Worm (Caenorhabditis elegans): ENCODE data around the gene srbc-60.
A peak's percentile ranks its signal among the peaks of the same experiment; 100 is the strongest.

Gene srbc-60

DNA sequence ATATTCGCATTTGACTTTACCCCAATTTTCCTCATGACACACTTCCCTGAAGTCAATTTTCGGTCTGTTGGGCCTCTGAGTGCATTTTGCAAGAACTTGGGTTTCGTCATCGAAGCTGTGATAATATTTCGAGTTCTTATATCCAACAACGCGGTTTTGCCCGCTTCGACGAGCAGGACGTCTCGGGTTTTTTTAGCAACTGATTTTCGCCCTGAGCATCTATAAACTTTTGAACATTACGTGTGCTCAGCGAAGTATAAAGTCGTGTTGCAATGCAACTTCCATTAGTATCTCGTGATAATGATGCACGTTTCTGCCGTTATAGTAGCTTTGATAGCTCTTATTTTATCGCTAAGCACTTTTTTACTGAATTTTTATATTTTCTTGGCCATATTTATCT is at the start of gene srbc-60:
Gene srbc-60, plus strand, starts transcription at position 301 of the 400 bp plus-strand sequence.
- TF ChIP-seq fkh-8 (tag; optimal IDR thresholded peaks at IDR 0.05) = peak; percentile 18
- no peak for TF ChIP-seq hpl-2 (GFP tag; optimal IDR thresholded peaks at IDR 0.05)

ce11 chrV:731330-731729 is 48.8 kb upstream of the srbc-60 start:
- TF ChIP-seq elt-3 (tag; optimal IDR thresholded peaks at IDR 0.05) (peak in 5 of 6 experiments; percentile 16 to 92 (median 65)), efl-1 (optimal IDR thresholded peaks at IDR 0.05) (peak; percentile 58 to 67), efl-1 (GFP tag; optimal IDR thresholded peaks at IDR 0.05 in 1 of 2) (peak; percentile 15 to 96), tbx-2 (tag; optimal IDR thresholded peaks at IDR 0.05) (peak; percentile 96), ceh-63 (GFP tag; optimal IDR thresholded peaks at IDR 0.05) (no peak), aly-2 (tag; optimal IDR thresholded peaks at IDR 0.05) (peak; percentile 30), egl-13 (tag; optimal IDR thresholded peaks at IDR 0.05) (peak; percentile 53), lin-13 (GFP tag; optimal IDR thresholded peaks at IDR 0.05) (peak; percentile 35), fos-1 (tag; optimal IDR thresholded peaks at IDR 0.05) (peak; percentile 18), aha-1 (tag; optimal IDR thresholded peaks at IDR 0.05) (no peak), C04F5.9 (tag; optimal IDR thresholded peaks at IDR 0.05) (peak; percentile 76), ceh-8 (GFP tag; optimal IDR thresholded peaks at IDR 0.05) (no peak), ztf-4 (tag; optimal IDR thresholded peaks at IDR 0.05) (peak; percentile 90), nhr-47 (tag; optimal IDR thresholded peaks at IDR 0.05) (peak; percentile 89), ceh-90 (tag; optimal IDR thresholded peaks at IDR 0.05) (no peak), unc-30 (tag; optimal IDR thresholded peaks at IDR 0.05) (no peak), ztf-11 (tag; optimal IDR thresholded peaks at IDR 0.05) (peak in 1 of 2 experiments; percentile 86), nhr-76 (tag; optimal IDR thresholded peaks at IDR 0.05) (no peak), nhr-77 (tag; optimal IDR thresholded peaks at IDR 0.05) (peak; percentile 83), C16A3.4 (tag; optimal IDR thresholded peaks at IDR 0.05) (peak; percentile 86), nhr-19 (GFP tag; conservative IDR thresholded peaks at IDR 0.05) (peak; percentile 100), zag-1 (tag; optimal IDR thresholded peaks at IDR 0.05) (no peak), swsn-7 (tag; optimal IDR thresholded peaks at IDR 0.05) (peak; percentile 89), nhr-11 (tag; optimal IDR thresholded peaks at IDR 0.05) (peak; percentile 77), grh-1 (GFP tag; IDR thresholded peaks at IDR 0.05) (peak; percentile 84), elt-2 (tag; optimal IDR thresholded peaks at IDR 0.05) (peak; percentile 99), pqm-1 (tag; optimal IDR thresholded peaks at IDR 0.05) (peak; percentile 48), snpc-4 (tag; optimal IDR thresholded peaks at IDR 0.05) (peak; percentile 20), skn-1 (tag; optimal IDR thresholded peaks at IDR 0.05) (peak; percentile 79), zip-4 (GFP tag; optimal IDR thresholded peaks at IDR 0.05) (peak; percentile 52), ets-5 (GFP tag; IDR thresholded peaks at IDR 0.05) (no peak), alr-1 (tag; optimal IDR thresholded peaks at IDR 0.05; ENCODE audit: borderline replicate concordance) (no peak), sup-37 (GFP tag; optimal IDR thresholded peaks at IDR 0.05) (peak; percentile 94), nhr-28 (tag; optimal IDR thresholded peaks at IDR 0.05) (no peak), vab-15 (tag; optimal IDR thresholded peaks at IDR 0.05) (peak; percentile 75), nhr-12 (tag; optimal IDR thresholded peaks at IDR 0.05) (no peak), ceh-88 (GFP tag; IDR thresholded peaks at IDR 0.05) (peak; percentile 75), ama-1 (optimal IDR thresholded peaks at IDR 0.05) (peak; percentile 72), rnt-1 (tag; optimal IDR thresholded peaks at IDR 0.05) (peak; percentile 95), unc-130 (tag; optimal IDR thresholded peaks at IDR 0.05) (peak; percentile 87), nhr-90 (tag; optimal IDR thresholded peaks at IDR 0.05; ENCODE audit: poor library complexity) (peak; percentile 94), mef-2 (tag; optimal IDR thresholded peaks at IDR 0.05) (peak; percentile 80), nhr-71 (tag; optimal IDR thresholded peaks at IDR 0.05) (peak; percentile 100), dpl-1 (GFP tag; optimal IDR thresholded peaks at IDR 0.05) (peak; percentile 48 to 67 (median 51)), sox-4 (tag; optimal IDR thresholded peaks at IDR 0.05) (peak; percentile 59), isw-1 (GFP tag; IDR thresholded peaks at IDR 0.05) (peak; percentile 52; the same call in 1 of the 2 replicates), sptf-1 (tag; optimal IDR thresholded peaks at IDR 0.05) (no peak), nhr-20 (tag; optimal IDR thresholded peaks at IDR 0.05) (peak; percentile 99), jun-1 (tag; optimal IDR thresholded peaks at IDR 0.05) (peak; percentile 77), blmp-1 (tag; optimal IDR thresholded peaks at IDR 0.05) (peak; percentile 13), unc-86 (tag; optimal IDR thresholded peaks at IDR 0.05) (no peak)

Data from whole organism, L1 larva.